Worm (Caenorhabditis elegans) whole organism, young adult: ENCODE measurements around the gene srw-60.

Source experiments
- B0019.2 ChIP-seq: fragments of 200-800 bp; sonication (Bioruptor generic); conservative IDR thresholded peaks from 2 replicates; pipeline ENCODE4 v1.3.6; 2022; ENCODE audit warnings: missing genetic modification reagents, missing genetic modification characterization, missing compliant biosample characterization
- C06A6.2 ChIP-seq: fragments of 200-800 bp; sonication (Bioruptor generic); conservative IDR thresholded peaks from 2 replicates; pipeline ENCODE4 v1.3.6; 2022; ENCODE audit warnings: missing genetic modification characterization, missing compliant biosample characterization
- F49E8.2 ChIP-seq: sonication (generic microtip); optimal IDR thresholded peaks from 3 replicates; lab custom pipeline; 2017; ENCODE audit warnings: missing genetic modification characterization, mild to moderate bottlenecking, missing compliant biosample characterization, antibody characterized with exemption, moderate library complexity; ENCODE audit not compliant: insufficient read depth
- F55B11.4 ChIP-seq: sonication (generic microtip); optimal IDR thresholded peaks from 2 replicates; lab custom pipeline; 2016; ENCODE audit warnings: missing compliant biosample characterization, missing genetic modification characterization, borderline replicate concordance; ENCODE audit not compliant: insufficient read depth
- K11D2.4 ChIP-seq: fragments of 200-800 bp; sonication (Bioruptor generic); IDR thresholded peaks from 2 replicates; pipeline ENCODE4 v1.3.6; 2022; ENCODE audit warnings: missing genetic modification reagents, missing genetic modification characterization, missing compliant biosample characterization
- T26A5.8 ChIP-seq: sonication (generic microtip); optimal IDR thresholded peaks from 2 replicates; lab custom pipeline; 2016; ENCODE audit warnings: missing genetic modification characterization, missing compliant biosample characterization
- Y56A3A.18 ChIP-seq: fragments of 200-800 bp; sonication (Bioruptor generic); IDR thresholded peaks from 2 replicates; pipeline ENCODE4 v1.3.6; 2022; ENCODE audit warnings: missing genetic modification reagents, missing genetic modification characterization, missing compliant biosample characterization
- Y79H2A.3 ChIP-seq: fragments of 200-800 bp; sonication (Bioruptor generic); conservative IDR thresholded peaks from 2 replicates; pipeline ENCODE4 v1.3.6; 2022; ENCODE audit warnings: missing genetic modification reagents, missing genetic modification characterization, missing compliant biosample characterization
- aptf-3 ChIP-seq: fragments of 200-800 bp; sonication (Bioruptor generic); IDR thresholded peaks from 2 replicates; pipeline ENCODE4 v1.3.6; 2022; ENCODE audit warnings: missing genetic modification characterization, missing compliant biosample characterization
- atf-7 ChIP-seq: sonication (generic microtip); optimal IDR thresholded peaks from 2 replicates; lab custom pipeline; 2017; ENCODE audit warnings: mild to moderate bottlenecking, missing genetic modification characterization, missing compliant biosample characterization
- athp-1 ChIP-seq: sonication (generic microtip); optimal IDR thresholded peaks from 2 replicates; lab custom pipeline; 2017; ENCODE audit warnings: mild to moderate bottlenecking, missing genetic modification characterization, missing compliant biosample characterization
- bed-2 ChIP-seq: fragments of 200-800 bp; sonication (Bioruptor generic); IDR thresholded peaks from 2 replicates; pipeline ENCODE4 v1.3.6; 2022; ENCODE audit warnings: missing genetic modification reagents, missing genetic modification characterization, missing compliant biosample characterization
- ceh-100 ChIP-seq: fragments of 200-800 bp; sonication (Bioruptor generic); IDR thresholded peaks from 2 replicates; pipeline ENCODE4 v1.3.6; 2022; ENCODE audit warnings: missing genetic modification reagents, missing genetic modification characterization, missing compliant biosample characterization
- efl-1 ChIP-seq: fragments of 150-350 bp; optimal IDR thresholded peaks from 2 replicates; lab custom pipeline; 2014; ENCODE audit warnings: missing biosample characterization, missing genetic modification reagents, missing genetic modification characterization
- egl-18 ChIP-seq: fragments of 200-800 bp; sonication (Bioruptor generic); IDR thresholded peaks from 2 replicates; pipeline ENCODE4 v1.3.6; 2022; ENCODE audit warnings: missing genetic modification reagents, missing genetic modification characterization, missing compliant biosample characterization
- egrh-3 ChIP-seq: fragments of 200-800 bp; sonication (Bioruptor generic); IDR thresholded peaks from 2 replicates; pipeline ENCODE4 v1.3.6; 2022; ENCODE audit warnings: missing genetic modification reagents, missing genetic modification characterization, missing compliant biosample characterization
- hsf-1 ChIP-seq: fragments of 200-800 bp; sonication (Bioruptor generic); IDR thresholded peaks from 2 replicates; pipeline ENCODE4 v1.3.6; 2022; ENCODE audit warnings: missing genetic modification reagents, missing genetic modification characterization, missing compliant biosample characterization
- lag-1 ChIP-seq: fragments of 200-800 bp; sonication (Bioruptor generic); IDR thresholded peaks from 2 replicates; pipeline ENCODE4 v1.3.6; 2022; ENCODE audit warnings: missing genetic modification reagents, missing genetic modification characterization, missing compliant biosample characterization
- let-607 ChIP-seq, 2 experiments: fragments of 200-800 bp in 1 of 2; sonication (Bioruptor generic) in 1 of 2; sonication (generic microtip) in 1 of 2; optimal IDR thresholded peaks; 2 replicates each; lab custom pipeline; 2016 to 2018; ENCODE audit warnings: mild to moderate bottlenecking in 2 of 2, missing compliant biosample characterization in 2 of 2, missing genetic modification characterization in 2 of 2, moderate library complexity in 2 of 2, missing genotype in 1 of 2
- lin-35 ChIP-seq, 3 experiments: fragments of 150-350 bp in 2 of 3; sonication (generic microtip) in 1 of 3; optimal IDR thresholded peaks; 2 replicates each; lab custom pipeline; 2014 to 2018; ENCODE audit warnings: missing biosample characterization in 3 of 3, missing genetic modification characterization in 3 of 3, missing genetic modification reagents in 3 of 3
- lir-1 ChIP-seq: fragments of 200-800 bp; sonication (Bioruptor generic); conservative IDR thresholded peaks from 2 replicates; pipeline ENCODE4 v1.3.6; 2022; ENCODE audit warnings: missing genetic modification reagents, missing genetic modification characterization, missing compliant biosample characterization
- lsl-1 ChIP-seq: fragments of 200-800 bp; sonication (Bioruptor generic); optimal IDR thresholded peaks from 2 replicates; lab custom pipeline; 2018; ENCODE audit warnings: mild to moderate bottlenecking, missing genetic modification characterization, moderate library complexity, missing compliant biosample characterization
- lsy-27 ChIP-seq: sonication (generic microtip); optimal IDR thresholded peaks from 2 replicates; lab custom pipeline; 2017; ENCODE audit warnings: missing genetic modification characterization, mild to moderate bottlenecking, missing compliant biosample characterization, antibody characterized with exemption, missing genotype, borderline replicate concordance; ENCODE audit not compliant: insufficient read depth
- madf-3 ChIP-seq: fragments of 200-800 bp; sonication (Bioruptor generic); IDR thresholded peaks from 2 replicates; pipeline ENCODE4 v1.3.6; 2022; ENCODE audit warnings: missing genetic modification reagents, missing genetic modification characterization, missing compliant biosample characterization
- mcd-1 ChIP-seq: fragments of 200-800 bp; sonication (Bioruptor generic); IDR thresholded peaks from 2 replicates; pipeline ENCODE4 v1.3.6; 2022; ENCODE audit warnings: missing genetic modification reagents, missing genetic modification characterization, missing compliant biosample characterization
- mes-4 ChIP-seq: sonication (generic microtip); optimal IDR thresholded peaks from 2 replicates; lab custom pipeline; 2016; ENCODE audit warnings: missing genotype, missing genetic modification characterization, missing compliant biosample characterization
- nfya-1 ChIP-seq: sonication (generic microtip); optimal IDR thresholded peaks from 2 replicates; lab custom pipeline; 2017; ENCODE audit warnings: antibody characterized with exemption, missing compliant biosample characterization, missing genetic modification characterization, borderline replicate concordance; ENCODE audit not compliant: insufficient read depth
- nfyb-1 ChIP-seq: fragments of 200-800 bp; sonication (Bioruptor generic); IDR thresholded peaks from 2 replicates; pipeline ENCODE4 v1.3.6; 2022; ENCODE audit warnings: missing genetic modification reagents, missing genetic modification characterization, missing compliant biosample characterization
- nhr-80 ChIP-seq: sonication (generic microtip); optimal IDR thresholded peaks from 2 replicates; lab custom pipeline; 2016; ENCODE audit warnings: missing genetic modification characterization, missing compliant biosample characterization
- nhr-90 ChIP-seq: sonication (generic microtip); optimal IDR thresholded peaks from 2 replicates; lab custom pipeline; 2016; ENCODE audit warnings: missing genotype, mild to moderate bottlenecking, missing genetic modification characterization, missing compliant biosample characterization
- pha-4 ChIP-seq: fragments of 150-350 bp; sonication (generic microtip); optimal IDR thresholded peaks from 2 replicates; lab custom pipeline; 2014; ENCODE audit warnings: missing biosample characterization, missing genetic modification reagents, missing genetic modification characterization
- rec-8 ChIP-seq, 2 experiments: sonication (generic microtip); optimal IDR thresholded peaks; 2 replicates each; lab custom pipeline; 2016; ENCODE audit warnings: mild to moderate bottlenecking in 2 of 2, missing genetic modification characterization in 2 of 2, missing genetic modification reagents in 2 of 2, missing genotype in 2 of 2, missing biosample characterization in 1 of 2, missing compliant biosample characterization in 1 of 2, moderate library complexity in 1 of 2
- snpc-1.1 ChIP-seq: sonication (generic microtip); optimal IDR thresholded peaks from 2 replicates; lab custom pipeline; 2017; ENCODE audit warnings: missing genetic modification characterization, mild to moderate bottlenecking, missing compliant biosample characterization, antibody characterized with exemption, moderate library complexity, missing genotype, missing genetic modification reagents; ENCODE audit not compliant: insufficient read depth
- unc-62 ChIP-seq: fragments of 150-350 bp; optimal IDR thresholded peaks from 2 replicates; lab custom pipeline; 2014; ENCODE audit warnings: missing biosample characterization, missing genetic modification reagents, missing genetic modification characterization
- zfh-2 ChIP-seq: fragments of 200-800 bp; sonication (Bioruptor generic); conservative IDR thresholded peaks from 2 replicates; pipeline ENCODE4 v1.3.6; 2022; ENCODE audit warnings: missing genetic modification reagents, missing genetic modification characterization, missing compliant biosample characterization
- ztf-22 ChIP-seq: fragments of 200-800 bp; sonication (Bioruptor generic); optimal IDR thresholded peaks from 2 replicates; lab custom pipeline; 2018; ENCODE audit warnings: mild to moderate bottlenecking, missing genetic modification characterization, moderate library complexity, missing compliant biosample characterization
- ztf-6 ChIP-seq: fragments of 200-800 bp; sonication (Bioruptor generic); IDR thresholded peaks from 2 replicates; pipeline ENCODE4 v1.3.6; 2022; ENCODE audit warnings: missing genetic modification reagents, missing genetic modification characterization, missing compliant biosample characterization

Gene srw-60

DNA sequence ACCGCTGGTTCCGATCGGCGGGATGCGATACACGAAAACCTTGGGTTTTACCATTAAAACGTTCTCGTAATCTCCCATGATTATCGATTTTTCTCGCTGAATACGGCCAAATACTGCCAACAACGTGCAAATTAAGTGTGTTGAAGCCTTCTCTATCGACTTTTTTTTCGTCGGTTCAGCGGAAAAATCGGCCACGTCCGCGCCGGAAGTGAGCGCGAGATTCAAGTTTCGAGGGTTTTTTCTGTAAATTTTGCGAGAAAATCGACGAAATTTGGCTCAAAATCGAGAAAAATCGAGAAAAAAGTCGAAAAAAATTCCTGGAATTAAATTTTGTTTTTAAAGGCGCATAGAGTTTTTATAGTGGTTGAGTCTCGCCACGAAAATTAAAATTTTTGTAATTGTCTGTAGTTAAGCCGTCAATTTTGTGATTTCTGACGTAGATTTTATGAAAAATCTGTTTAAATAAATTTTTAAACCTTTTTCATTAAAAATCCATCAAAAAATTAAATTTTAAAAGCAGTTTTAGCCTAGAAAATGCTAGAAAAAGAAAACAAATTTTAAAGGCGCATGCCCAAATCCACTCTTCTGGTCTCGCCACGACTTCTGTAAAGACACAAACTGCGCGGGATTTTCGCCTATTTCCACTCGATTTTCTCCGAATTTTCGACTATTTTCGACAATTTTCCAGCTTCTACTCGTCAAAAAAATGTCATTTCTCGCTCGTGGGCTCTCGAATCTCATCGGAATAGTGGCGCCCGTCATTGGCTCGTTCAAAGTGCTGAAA, 39.1 kb upstream of the srw-60 start, which contains the start of the genes ncap-1 and Y110A2AR.1 (continued):
- TF ChIP-seq Y79H2A.3 (GFP tag; lab: Robert Waterston, UW) (no peak), efl-1 (GFP tag; lab: Kevin White, UChicago) (peak; percentile 87), hsf-1 (no peak), lsl-1 (GFP tag; lab: Kevin White, UChicago) (peak; percentile 100), athp-1 (peak; percentile 16), unc-62 (GFP tag; lab: Kevin White, UChicago) (no peak), F55B11.4 (tag; lab: Kevin White, UChicago) (no peak), nhr-90 (tag; lab: Kevin White, UChicago) (no peak), ceh-100 (GFP tag; lab: Robert Waterston, UW) (no peak), nfyb-1 (GFP tag; lab: Robert Waterston, UW) (no peak), lsy-27 (tag; lab: Kevin White, UChicago) (no peak), ztf-22 (GFP tag; lab: Kevin White, UChicago) (no peak), T26A5.8 (no peak), aptf-3 (GFP tag; lab: Robert Waterston, UW) (no peak), Y56A3A.18 (GFP tag; lab: Robert Waterston, UW) (no peak), C06A6.2 (GFP tag; lab: Robert Waterston, UW) (no peak), pha-4 (tag; lab: Kevin White, UChicago) (no peak), lin-35 (GFP tag; optimal IDR thresholded peaks at IDR 0.05; lab: Kevin White, UChicago) (no peak), rec-8 (tag; optimal IDR thresholded peaks at IDR 0.05; lab: Kevin White, UChicago) (no peak), let-607 (tag; optimal IDR thresholded peaks at IDR 0.05; lab: Kevin White, UChicago) (no peak), F49E8.2 (tag; lab: Kevin White, UChicago) (no peak), madf-3 (GFP tag; lab: Robert Waterston, UW) (no peak), snpc-1.1 (tag; lab: Kevin White, UChicago) (peak; percentile 4), ztf-6 (no peak), nfya-1 (tag; lab: Kevin White, UChicago) (no peak), mes-4 (tag; lab: Kevin White, UChicago) (no peak), bed-2 (GFP tag; lab: Robert Waterston, UW) (no peak), egl-18 (GFP tag; lab: Robert Waterston, UW) (no peak), K11D2.4 (GFP tag; lab: Robert Waterston, UW) (no peak), nhr-80 (tag; lab: Kevin White, UChicago) (no peak), lag-1 (GFP tag; lab: Robert Waterston, UW) (no peak), B0019.2 (GFP tag; lab: Robert Waterston, UW) (no peak)
- TF ChIP-seq, all 124 proteins: peak for 17

DNA sequence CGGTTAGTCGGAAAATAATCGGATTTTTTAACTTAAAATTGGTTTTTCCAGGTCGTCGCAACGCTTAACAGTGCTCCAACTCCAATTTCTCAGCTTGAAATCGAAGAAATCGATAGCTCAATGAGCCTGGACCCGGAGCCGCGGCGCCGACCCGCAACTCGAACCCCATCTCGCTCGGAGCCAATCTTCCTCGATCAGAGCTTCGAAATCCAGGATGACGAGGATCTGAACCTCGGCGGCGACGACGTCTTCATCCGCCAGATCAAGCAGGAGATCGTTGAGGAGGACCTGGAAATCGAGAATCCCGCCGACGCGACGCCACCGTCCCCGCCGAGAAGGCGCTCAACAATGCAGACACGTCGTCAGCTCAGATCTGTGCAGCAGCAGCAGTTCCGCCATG, 38.2 kb upstream of the srw-60 start:
- TF ChIP-seq zfh-2 (GFP tag; lab: Robert Waterston, UW) (peak; percentile 69), rec-8 (tag; optimal IDR thresholded peaks at IDR 0.05; lab: Kevin White, UChicago) (no peak), Y56A3A.18 (GFP tag; lab: Robert Waterston, UW) (no peak), atf-7 (tag; lab: Kevin White, UChicago) (no peak), mcd-1 (GFP tag; lab: Robert Waterston, UW) (peak; percentile 5; the same call in 1 of the 2 replicates), egrh-3 (peak; percentile 77; the same call in 1 of the 2 replicates), lir-1 (GFP tag; lab: Robert Waterston, UW) (no peak)
